Worm (Caenorhabditis elegans): ENCODE measurements around the gene C23H5.12.

DNA sequence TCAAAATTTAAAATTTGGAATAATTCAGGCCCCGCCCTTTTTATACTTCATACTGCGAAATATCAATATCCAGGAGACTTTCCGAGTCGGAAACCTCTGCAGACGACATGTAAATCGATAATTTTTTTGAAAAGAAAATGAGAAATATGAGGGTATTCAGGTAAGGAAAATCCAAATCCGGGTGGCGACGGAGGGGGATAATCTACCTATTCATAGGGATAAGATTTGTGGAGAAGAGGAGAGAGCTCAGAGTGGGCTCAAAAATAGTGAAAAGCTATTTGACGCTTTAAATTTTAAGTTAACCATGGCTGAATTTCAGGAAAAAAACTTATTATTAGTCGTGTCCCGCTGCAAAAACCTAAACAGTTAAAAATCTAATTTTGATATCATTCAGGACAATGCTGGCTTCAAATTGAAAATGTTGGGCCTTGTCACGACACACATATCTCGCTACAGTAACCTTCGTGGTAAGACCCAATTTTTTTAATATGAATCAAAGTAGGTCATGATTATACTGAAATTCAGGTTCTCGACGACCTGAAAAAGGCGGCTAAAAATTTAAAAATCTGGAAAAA, 21.9 kb upstream of the C23H5.12 start, which contains the start of gene che-6:
- TF ChIP-seq ceh-82 (tag; optimal IDR thresholded peaks at IDR 0.05) (no peak), jun-1 (tag; optimal IDR thresholded peaks at IDR 0.05) (no peak), nhr-28 (tag; optimal IDR thresholded peaks at IDR 0.05) (no peak), mml-1 (tag; optimal IDR thresholded peaks at IDR 0.05) (no peak), mdl-1 (tag; optimal IDR thresholded peaks at IDR 0.05) (no peak), pqm-1 (tag; optimal IDR thresholded peaks at IDR 0.05) (no peak), R02D3.7 (tag; optimal IDR thresholded peaks at IDR 0.05) (no peak), eor-1 (tag; optimal IDR thresholded peaks at IDR 0.05) (no peak), nhr-11 (tag; optimal IDR thresholded peaks at IDR 0.05) (no peak)
